Worm (Caenorhabditis elegans): Measurements from ENCODE around the gene thn-2.

DNA sequence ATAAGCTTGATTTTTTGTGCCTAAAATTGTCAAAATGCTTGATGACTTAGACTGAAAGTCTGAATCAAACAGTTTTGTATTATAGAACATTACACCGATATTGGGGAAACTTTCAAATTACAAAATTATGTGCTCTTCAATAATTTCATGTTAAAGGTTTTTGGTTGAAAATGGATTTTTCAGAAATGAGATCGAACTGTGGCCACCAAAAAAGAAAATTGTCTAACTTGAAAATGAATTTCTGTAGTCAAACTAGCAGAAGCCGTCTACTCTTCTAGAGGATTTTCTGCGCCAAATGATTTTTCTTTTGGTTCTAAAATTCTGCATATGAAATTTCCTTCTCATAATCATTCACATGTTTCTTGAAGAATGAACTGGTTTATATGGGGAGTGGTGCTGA, 42.1 kb upstream of the thn-2 start:
- no peak for TF ChIP-seq ceh-82 (tag; optimal IDR thresholded peaks at IDR 0.05)
- no peak for TF ChIP-seq lin-11 (tag; optimal IDR thresholded peaks at IDR 0.05)
- TF ChIP-seq ztf-4 (tag; optimal IDR thresholded peaks at IDR 0.05) = no peak
- no peak for TF ChIP-seq zag-1 (tag; optimal IDR thresholded peaks at IDR 0.05)
- no peak for TF ChIP-seq nhr-11 (tag; optimal IDR thresholded peaks at IDR 0.05)
